Worm (Caenorhabditis elegans): Measurements from ENCODE around the gene ZC239.16.
A peak's percentile ranks its signal among the peaks of the same experiment; 100 is the strongest.

The ZC239.16 gene

ce11 chrII:3225780-3226179 lies 661 bp upstream of the ZC239.16 start, which contains the start of gene ZC239.17:
TSS of gene ZC239.17 (minus strand) at chrII:3225880.
- TF ChIP-seq hlh-26 (GFP tag; conservative IDR thresholded peaks at IDR 0.05) (no peak), ceh-100 (GFP tag; IDR thresholded peaks at IDR 0.05) (no peak), pha-4 (tag; optimal IDR thresholded peaks at IDR 0.05) (no peak), fkh-3 (tag; optimal IDR thresholded peaks at IDR 0.05) (no peak), ztf-3 (GFP tag; optimal IDR thresholded peaks at IDR 0.05) (no peak), zfh-2 (GFP tag; conservative IDR thresholded peaks at IDR 0.05) (no peak), T26A5.8 (tag; optimal IDR thresholded peaks at IDR 0.05) (no peak), pbrm-1 (GFP tag; IDR thresholded peaks at IDR 0.05) (no peak), efl-1 (GFP tag; optimal IDR thresholded peaks at IDR 0.05) (no peak), ceh-27 (GFP tag; optimal IDR thresholded peaks at IDR 0.05) (no peak), hlh-12 (tag; optimal IDR thresholded peaks at IDR 0.05) (no peak), nhr-80 (tag; optimal IDR thresholded peaks at IDR 0.05) (no peak), madf-3 (GFP tag; IDR thresholded peaks at IDR 0.05) (no peak), nhr-27 (tag; optimal IDR thresholded peaks at IDR 0.05) (no peak), bed-2 (GFP tag; IDR thresholded peaks at IDR 0.05) (no peak), him-1 (tag; optimal IDR thresholded peaks at IDR 0.05) (no peak), snpc-4 (GFP tag; optimal IDR thresholded peaks at IDR 0.05) (no peak), snpc-4 (tag; optimal IDR thresholded peaks at IDR 0.05) (no peak), die-1 (tag; optimal IDR thresholded peaks at IDR 0.05) (no peak)

DNA sequence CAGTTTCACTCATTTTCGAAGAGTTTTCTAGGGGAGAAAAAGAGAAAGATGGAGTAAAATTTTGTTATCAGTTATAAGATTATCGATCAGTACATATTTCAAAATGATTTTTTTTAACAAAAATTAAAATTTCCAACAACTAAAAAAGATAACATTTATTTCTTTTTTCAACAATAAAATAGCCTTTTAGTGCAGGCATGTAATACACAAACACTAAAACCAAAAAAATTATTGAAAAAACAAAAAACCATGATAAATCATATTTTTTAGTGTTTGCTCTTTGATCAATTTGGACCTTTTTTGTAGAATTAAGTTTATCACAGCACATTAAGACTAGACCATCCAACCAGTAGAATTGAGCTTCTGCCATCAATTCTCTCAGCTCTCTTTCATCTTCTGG lies 488 bp downstream of the ZC239.16 start, which contains the start of gene ZC239.15:
Gene ZC239.15, minus strand, starts transcription at position 101 of the 400 bp plus-strand sequence.
- TF ChIP-seq ztf-28 (GFP tag; IDR thresholded peaks at IDR 0.05) = no peak
- TF ChIP-seq hrde-1 (tag; optimal IDR thresholded peaks at IDR 0.05; ENCODE audit: borderline replicate concordance) = no peak
- no peak for TF ChIP-seq D2030.7 (GFP tag; IDR thresholded peaks at IDR 0.05)
- no peak for TF ChIP-seq ama-1 (optimal IDR thresholded peaks at IDR 0.05)
- TF ChIP-seq ama-1 (GFP tag; optimal IDR thresholded peaks at IDR 0.05) = no peak

DNA sequence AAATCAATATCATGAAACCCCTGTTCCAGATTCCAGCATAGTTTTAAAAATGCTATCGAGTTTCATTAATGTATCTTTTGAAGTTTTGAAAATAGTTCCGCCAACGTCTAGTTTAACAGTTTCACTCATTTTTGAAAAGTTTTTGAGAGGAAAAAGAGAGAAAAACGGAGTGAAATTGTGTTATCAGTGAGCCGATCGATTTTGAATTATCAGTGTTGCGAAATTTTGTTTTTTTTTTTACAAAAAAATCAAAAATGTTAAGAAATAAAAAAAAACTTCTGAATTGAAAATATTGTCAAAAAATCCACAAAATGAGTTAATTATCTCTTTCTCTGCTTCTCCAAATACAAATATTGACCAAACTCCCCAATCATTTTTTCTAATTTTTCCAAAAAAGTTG lies 2.4 kb downstream of the ZC239.16 start, which contains the start of gene ZC239.13:
Gene ZC239.13, minus strand, starts transcription at position 154 of the 400 bp plus-strand sequence.
- TF ChIP-seq cebp-1 (GFP tag; IDR thresholded peaks at IDR 0.05) = peak; percentile 74; the same call in 1 of the 2 replicates
- TF ChIP-seq cebp-1 (tag; optimal IDR thresholded peaks at IDR 0.05) = peak; percentile 78
- TF ChIP-seq tbx-9 (tag; optimal IDR thresholded peaks at IDR 0.05; ENCODE audit: borderline replicate concordance) = no peak
- no peak for TF ChIP-seq ceh-58 (GFP tag; IDR thresholded peaks at IDR 0.05)
- no peak for TF ChIP-seq attf-5 (GFP tag; optimal IDR thresholded peaks at IDR 0.05)

DNA sequence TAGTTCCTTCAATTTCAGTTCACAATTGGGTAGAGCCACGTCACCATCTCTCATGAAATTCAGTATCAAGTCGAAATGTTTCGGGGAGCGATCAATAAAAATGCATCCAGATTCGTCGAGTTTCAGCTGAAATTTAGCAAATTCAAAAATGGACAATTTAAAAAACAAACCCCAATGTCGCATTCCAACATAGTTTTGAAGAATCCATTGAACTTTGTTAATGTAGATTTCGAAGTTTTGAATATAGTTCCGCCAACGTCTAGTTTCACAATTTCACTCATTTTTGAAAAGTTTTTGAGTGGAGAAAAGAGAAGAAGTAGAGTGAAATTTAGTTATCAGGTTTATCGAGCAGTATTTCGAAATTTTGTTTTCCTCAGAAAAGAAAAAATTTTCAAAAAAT lies 3.4 kb downstream of the ZC239.16 start, which contains the start of gene ZC239.14:
Gene ZC239.14, minus strand, starts transcription at position 305 of the 400 bp plus-strand sequence.
- no peak for TF ChIP-seq lin-35 (GFP tag; optimal IDR thresholded peaks at IDR 0.05)
- no peak for TF ChIP-seq F49E8.2 (tag; optimal IDR thresholded peaks at IDR 0.05; ENCODE audit: insufficient read depth)
- no peak for TF ChIP-seq D2030.7 (GFP tag; IDR thresholded peaks at IDR 0.05)
- no peak for TF ChIP-seq C17E4.6 (GFP tag; IDR thresholded peaks at IDR 0.05)
- no peak for TF ChIP-seq snpc-1.3 (tag; optimal IDR thresholded peaks at IDR 0.05; ENCODE audit: insufficient read depth)
- no peak for TF ChIP-seq T07F8.4 (tag; optimal IDR thresholded peaks at IDR 0.05)
- no peak for TF ChIP-seq die-1 (tag; optimal IDR thresholded peaks at IDR 0.05)
- no peak for TF ChIP-seq zim-3 (tag; optimal IDR thresholded peaks at IDR 0.05)
- no peak for TF ChIP-seq somi-1 (GFP tag; optimal IDR thresholded peaks at IDR 0.05)
- no peak for TF ChIP-seq F52B5.7 (tag; optimal IDR thresholded peaks at IDR 0.05)

All from whole organism, young adult.